Worm (Caenorhabditis elegans) whole organism, L4 larva: ENCODE results near the gene W09D6.1.

Experiments used
- F10B5.3 ChIP-seq: sonication (generic microtip); optimal IDR thresholded peaks from 2 replicates; lab custom pipeline; 2016; ENCODE audit warnings: mild to moderate bottlenecking, missing genetic modification characterization, missing compliant biosample characterization
- F37D6.2 ChIP-seq: sonication (generic microtip); optimal IDR thresholded peaks from 2 replicates; lab custom pipeline; 2016; ENCODE audit warnings: mild to moderate bottlenecking, missing genetic modification characterization, missing compliant biosample characterization
- F44E2.7 ChIP-seq: fragments of 200-800 bp; sonication (Bioruptor generic); IDR thresholded peaks from 2 replicates; pipeline ENCODE4 v2.1.2; 2022; ENCODE audit warnings: missing genetic modification characterization, missing compliant biosample characterization
- F49E8.2 ChIP-seq: sonication (generic microtip); optimal IDR thresholded peaks from 2 replicates; lab custom pipeline; 2016; ENCODE audit warnings: missing compliant biosample characterization, mild to moderate bottlenecking, missing genetic modification characterization, borderline replicate concordance
- Y105C5A.15 ChIP-seq: fragments of 200-800 bp; sonication (Bioruptor generic); IDR thresholded peaks from 2 replicates; pipeline ENCODE4 v1.3.6; 2022; ENCODE audit warnings: missing genetic modification characterization, missing compliant biosample characterization
- ZK546.5 ChIP-seq, 2 experiments: sonication (generic microtip); optimal IDR thresholded peaks; 2 replicates each; lab custom pipeline; 2017; ENCODE audit warnings: missing biosample characterization in 2 of 2, missing genetic modification characterization in 2 of 2
- aha-1 ChIP-seq: fragments of 150-350 bp; peaks from one replicate; lab custom pipeline; 2014; ENCODE audit warnings: missing biosample characterization, missing genetic modification characterization
- aly-2 ChIP-seq: sonication (generic microtip); optimal IDR thresholded peaks from 2 replicates; lab custom pipeline; 2018; ENCODE audit warnings: missing biosample characterization, missing genetic modification characterization
- ama-1 ChIP-seq: fragments of 150-350 bp; optimal IDR thresholded peaks from 2 replicates; lab custom pipeline; 2014; ENCODE audit warnings: inconsistent platforms, mixed read lengths
- ceh-32 ChIP-seq: sonication (generic microtip); optimal IDR thresholded peaks from 2 replicates; lab custom pipeline; 2016; ENCODE audit warnings: mild to moderate bottlenecking, missing genetic modification characterization, missing compliant biosample characterization; ENCODE audit not compliant: poor library complexity
- ceh-62 ChIP-seq: sonication (generic microtip); optimal IDR thresholded peaks from 2 replicates; lab custom pipeline; 2017; ENCODE audit warnings: missing biosample characterization, missing genetic modification characterization
- ceh-82 ChIP-seq: sonication (generic microtip); optimal IDR thresholded peaks from 2 replicates; lab custom pipeline; 2017; ENCODE audit warnings: missing biosample characterization, missing genetic modification characterization
- ctbp-1 ChIP-seq: fragments of 200-800 bp; sonication (Bioruptor generic); IDR thresholded peaks from 2 replicates; pipeline ENCODE4 v1.3.6; 2022; ENCODE audit warnings: missing genetic modification reagents, missing genetic modification characterization, missing compliant biosample characterization
- daf-16 ChIP-seq, 3 experiments: sonication (generic microtip); optimal IDR thresholded peaks; 2 replicates each; lab custom pipeline; 2016 to 2017; ENCODE audit warnings: missing genetic modification characterization in 3 of 3, missing genetic modification reagents in 3 of 3, mild to moderate bottlenecking in 2 of 3, missing compliant biosample characterization in 2 of 3, missing biosample characterization in 1 of 3, moderate library complexity in 1 of 3
- dpl-1 ChIP-seq: fragments of 150-350 bp; optimal IDR thresholded peaks from 2 replicates; lab custom pipeline; 2014; ENCODE audit warnings: missing biosample characterization, missing genetic modification reagents, missing genetic modification characterization
- dve-1 ChIP-seq: sonication (generic microtip); optimal IDR thresholded peaks from 2 replicates; lab custom pipeline; 2017; ENCODE audit warnings: antibody characterized with exemption, mild to moderate bottlenecking, missing genetic modification characterization, missing compliant biosample characterization; ENCODE audit not compliant: insufficient read depth
- gei-8 ChIP-seq: fragments of 200-800 bp; sonication (Bioruptor generic); optimal IDR thresholded peaks from 2 replicates; lab custom pipeline; 2018; ENCODE audit warnings: mild to moderate bottlenecking, missing genetic modification characterization, missing compliant biosample characterization
- hif-1 ChIP-seq, 2 experiments: sonication (generic microtip); optimal IDR thresholded peaks; 2 replicates each; lab custom pipeline; 2016 to 2017; ENCODE audit warnings: missing compliant biosample characterization in 2 of 2, missing genetic modification characterization in 2 of 2, missing genetic modification reagents in 2 of 2, missing genotype in 2 of 2, mild to moderate bottlenecking in 1 of 2
- hmg-1.1 ChIP-seq: fragments of 200-800 bp; sonication (Bioruptor generic); IDR thresholded peaks from 2 replicates; pipeline ENCODE4 v1.3.6; 2022; ENCODE audit warnings: missing genetic modification reagents, missing genetic modification characterization, missing compliant biosample characterization
- jun-1 ChIP-seq: fragments of 150-350 bp; optimal IDR thresholded peaks from 2 replicates; lab custom pipeline; 2014; ENCODE audit warnings: missing biosample characterization, missing genetic modification reagents, missing genetic modification characterization
- lin-13 ChIP-seq: fragments of 150-350 bp; optimal IDR thresholded peaks from 2 replicates; lab custom pipeline; 2014; ENCODE audit warnings: missing biosample characterization, missing genetic modification reagents, missing genetic modification characterization
- lin-15B ChIP-seq: fragments of 150-350 bp; sonication (generic microtip); optimal IDR thresholded peaks from 3 replicates; lab custom pipeline; 2014; ENCODE audit warnings: missing biosample characterization, missing genetic modification characterization
- mdt-29 ChIP-seq: fragments of 200-800 bp; sonication (Bioruptor generic); IDR thresholded peaks from 2 replicates; pipeline ENCODE4 v1.3.6; 2022; ENCODE audit warnings: missing genetic modification reagents, missing genetic modification characterization, missing compliant biosample characterization
- mxl-2 ChIP-seq: fragments of 200-800 bp; sonication (Bioruptor generic); conservative IDR thresholded peaks from 2 replicates; pipeline ENCODE4 v1.3.6; 2022; ENCODE audit warnings: missing genetic modification reagents, missing genetic modification characterization, missing compliant biosample characterization
- mxl-3 ChIP-seq: fragments of 200-800 bp; sonication (Bioruptor generic); optimal IDR thresholded peaks from 2 replicates; lab custom pipeline; 2018; ENCODE audit warnings: mild to moderate bottlenecking, missing genetic modification characterization, missing compliant biosample characterization
- nhr-237 ChIP-seq: sonication (generic microtip); optimal IDR thresholded peaks from 2 replicates; lab custom pipeline; 2017; ENCODE audit warnings: missing biosample characterization, missing genetic modification characterization
- nhr-25 ChIP-seq: sonication (generic microtip); optimal IDR thresholded peaks from 2 replicates; lab custom pipeline; 2017; ENCODE audit warnings: missing genetic modification characterization, mild to moderate bottlenecking, missing compliant biosample characterization, antibody characterized with exemption, moderate library complexity, borderline replicate concordance; ENCODE audit not compliant: insufficient read depth
- nhr-28 ChIP-seq: fragments of 150-350 bp; optimal IDR thresholded peaks from 2 replicates; lab custom pipeline; 2014; ENCODE audit warnings: missing biosample characterization, missing genetic modification characterization
- nhr-41 ChIP-seq: fragments of 200-800 bp; sonication (Bioruptor generic); IDR thresholded peaks from 2 replicates; pipeline ENCODE4 v1.3.6; 2022; ENCODE audit warnings: missing genetic modification reagents, missing genetic modification characterization, missing compliant biosample characterization
- nhr-76 ChIP-seq: fragments of 150-350 bp; optimal IDR thresholded peaks from 2 replicates; lab custom pipeline; 2014; ENCODE audit warnings: missing biosample characterization, missing genetic modification characterization
- nhr-77 ChIP-seq: fragments of 150-350 bp; optimal IDR thresholded peaks from 2 replicates; lab custom pipeline; 2014; ENCODE audit warnings: missing biosample characterization, missing genetic modification characterization
- pha-4 ChIP-seq, 2 experiments: fragments of 150-350 bp in 1 of 2; fragments of 200-800 bp in 1 of 2; sonication (Bioruptor generic) in 1 of 2; IDR thresholded peaks in 1 of 2; optimal IDR thresholded peaks in 1 of 2; 2 replicates each; pipeline versions ENCODE4 v1.3.6 to Lab custom; 2014 to 2022; ENCODE audit warnings: missing genetic modification characterization in 2 of 2, missing genetic modification reagents in 2 of 2, missing biosample characterization in 1 of 2, missing compliant biosample characterization in 1 of 2
- php-3 ChIP-seq: fragments of 200-800 bp; sonication (Bioruptor generic); IDR thresholded peaks from 2 replicates; pipeline ENCODE4 v1.3.6; 2022; ENCODE audit warnings: missing genetic modification reagents, missing genetic modification characterization, missing compliant biosample characterization
- saeg-2 ChIP-seq: fragments of 200-800 bp; sonication (Bioruptor generic); IDR thresholded peaks from 2 replicates; pipeline ENCODE4 v1.3.6; 2022; ENCODE audit warnings: missing genetic modification reagents, missing genetic modification characterization, missing compliant biosample characterization
- set-16 ChIP-seq: fragments of 200-800 bp; sonication (Bioruptor generic); IDR thresholded peaks from 2 replicates; pipeline ENCODE4 v1.3.6; 2022; ENCODE audit warnings: missing genetic modification reagents, missing genetic modification characterization, missing compliant biosample characterization
- snpc-1.2 ChIP-seq: fragments of 200-800 bp; sonication (Bioruptor generic); IDR thresholded peaks from 2 replicates; pipeline ENCODE4 v1.3.6; 2022; ENCODE audit warnings: missing genetic modification reagents, missing genetic modification characterization, missing compliant biosample characterization
- tag-97 ChIP-seq: fragments of 200-800 bp; sonication (Bioruptor generic); IDR thresholded peaks from 2 replicates; pipeline ENCODE4 v1.3.6; 2022; ENCODE audit warnings: missing genetic modification characterization, missing compliant biosample characterization
- tra-1 ChIP-seq: fragments of 200-800 bp; sonication (Bioruptor generic); IDR thresholded peaks from 2 replicates; pipeline ENCODE4 v1.3.6; 2022; ENCODE audit warnings: missing genetic modification reagents, missing genetic modification characterization, missing compliant biosample characterization
- unc-39 ChIP-seq: sonication (generic microtip); optimal IDR thresholded peaks from 2 replicates; lab custom pipeline; 2017; ENCODE audit warnings: missing biosample characterization, missing genetic modification characterization
- unc-62 ChIP-seq, 3 experiments: fragments of 150-350 bp in 1 of 3; sonication (generic microtip); optimal IDR thresholded peaks in 2 of 3; peaks in 1 of 3; 1 replicate in 1 of 3; 2 replicates in 2 of 3; lab custom pipeline; 2014 to 2017; ENCODE audit warnings: missing biosample characterization in 3 of 3, missing genetic modification characterization in 3 of 3, missing genetic modification reagents in 3 of 3, missing genotype in 1 of 3
- vab-7 ChIP-seq: fragments of 200-800 bp; sonication (Bioruptor generic); IDR thresholded peaks from 2 replicates; pipeline ENCODE4 v1.3.6; 2022; ENCODE audit warnings: missing genetic modification reagents, missing genetic modification characterization, missing compliant biosample characterization
- zag-1 ChIP-seq: fragments of 150-350 bp; optimal IDR thresholded peaks from 2 replicates; lab custom pipeline; 2014; ENCODE audit warnings: missing biosample characterization, missing genetic modification characterization
- ztf-7 ChIP-seq: fragments of 150-350 bp; optimal IDR thresholded peaks from 2 replicates; lab custom pipeline; 2014; ENCODE audit warnings: missing biosample characterization, missing genetic modification characterization

The W09D6.1 gene

DNA sequence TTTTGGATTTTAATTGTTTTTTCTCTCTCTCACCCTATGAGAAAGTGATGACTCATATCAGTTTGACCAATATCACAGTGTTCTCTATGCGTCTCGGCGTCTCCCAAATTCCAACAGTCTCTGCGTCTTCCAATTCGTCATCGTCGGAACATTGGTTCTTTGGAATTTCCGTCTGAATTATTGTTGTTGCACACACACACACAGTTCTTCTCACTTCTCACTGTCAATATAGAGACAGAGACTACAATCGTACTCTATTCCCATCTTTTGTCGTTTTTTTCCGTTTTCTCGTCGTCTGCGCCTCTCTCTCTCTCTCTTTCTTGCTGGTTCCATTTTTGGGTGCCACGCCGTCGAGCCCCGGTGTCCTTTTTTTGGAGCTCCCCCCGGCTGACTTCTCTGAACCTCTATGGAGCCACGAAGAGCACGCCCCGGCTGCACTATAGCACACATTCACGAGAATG, 18.0 kb upstream of the W09D6.1 start (continued):
- no peak for TF ChIP-seq tra-1 (GFP tag; lab: Robert Waterston, UW)
- TF ChIP-seq mxl-3 (GFP tag; lab: Kevin White, UChicago) = no peak
- TF ChIP-seq nhr-77 (tag; lab: Kevin White, UChicago) = peak; percentile 55
- TF ChIP-seq jun-1 = peak; percentile 63
- TF ChIP-seq vab-7 (GFP tag; lab: Robert Waterston, UW) = no peak
- no peak for TF ChIP-seq dpl-1 (GFP tag; lab: Kevin White, UChicago)
- TF ChIP-seq ama-1 (lab: Kevin White, UChicago) = no peak
- no peak for TF ChIP-seq snpc-1.2 (GFP tag; lab: Robert Waterston, UW)
- TF ChIP-seq F49E8.2 = no peak
- TF ChIP-seq mxl-2 (GFP tag; lab: Robert Waterston, UW) = no peak
- TF ChIP-seq php-3 (GFP tag; lab: Robert Waterston, UW) = no peak
- no peak for TF ChIP-seq ceh-62 (tag; lab: Kevin White, UChicago)
- TF ChIP-seq nhr-28 (tag; lab: Kevin White, UChicago) = peak; percentile 96
- no peak for TF ChIP-seq nhr-25 (tag; lab: Kevin White, UChicago)
- no peak for TF ChIP-seq lin-15B (tag; lab: Kevin White, UChicago)
- no peak for TF ChIP-seq ZK546.5 (tag; optimal IDR thresholded peaks at IDR 0.05; lab: Kevin White, UChicago)
- no peak for TF ChIP-seq unc-39 (tag; lab: Kevin White, UChicago)
- TF ChIP-seq, all 104 proteins: peak for 21

DNA sequence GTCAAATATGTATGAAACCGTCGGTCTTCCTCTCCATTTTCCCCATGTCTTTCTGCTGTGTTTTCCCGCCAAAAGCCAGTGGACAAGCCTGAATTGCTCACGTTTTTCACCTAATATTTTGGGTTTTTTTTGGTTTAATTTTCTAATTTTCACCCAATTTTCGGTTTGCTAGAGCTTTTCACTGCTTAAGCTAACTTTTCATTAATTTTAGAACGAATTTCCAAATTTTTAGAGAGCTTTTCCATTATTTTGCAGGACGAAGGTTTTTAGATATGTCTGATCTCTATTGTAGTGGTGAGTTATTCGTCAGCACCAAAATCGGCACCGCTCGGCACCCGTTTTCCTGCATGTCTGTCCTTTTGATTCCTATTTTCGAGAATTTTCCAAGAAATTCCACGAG, 15.1 kb upstream of the W09D6.1 start:
- TF ChIP-seq aly-2 (tag; lab: Kevin White, UChicago) (no peak), aha-1 (tag; lab: Kevin White, UChicago) (peak; percentile 91)
- TF ChIP-seq, all 104 proteins: peak for 1

DNA sequence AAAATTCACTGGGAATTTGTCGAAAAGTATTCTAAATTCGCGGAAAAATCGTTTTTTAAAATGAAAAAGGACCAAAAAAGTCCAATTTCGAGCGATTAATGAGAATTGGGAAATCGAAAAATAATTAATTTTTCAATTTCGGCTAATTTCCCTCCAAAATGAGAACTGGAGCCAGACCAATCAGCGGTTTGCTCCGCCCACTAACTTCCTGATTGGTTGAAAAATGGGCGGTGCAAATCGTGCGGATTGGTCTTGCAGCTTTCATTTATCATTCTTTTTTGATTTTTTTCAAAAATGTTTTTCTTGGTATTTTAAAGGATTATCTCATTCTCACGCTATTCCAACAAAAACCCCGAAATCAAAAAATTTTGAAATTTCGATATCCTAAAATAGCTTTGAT, 14.6 kb upstream of the W09D6.1 start:
- TF ChIP-seq tag-97 (GFP tag; lab: Robert Waterston, UW) (no peak), hmg-1.1 (GFP tag; lab: Robert Waterston, UW) (no peak), ceh-82 (tag; lab: Kevin White, UChicago) (no peak), mxl-3 (GFP tag; lab: Kevin White, UChicago) (no peak), Y105C5A.15 (GFP tag; lab: Robert Waterston, UW) (no peak), F37D6.2 (tag; lab: Kevin White, UChicago) (no peak), dve-1 (tag; lab: Kevin White, UChicago) (no peak), nhr-41 (no peak), pha-4 (GFP tag; IDR thresholded peaks at IDR 0.05; lab: Robert Waterston, UW) (no peak), pha-4 (tag; optimal IDR thresholded peaks at IDR 0.05; lab: Kevin White, UChicago) (no peak), zag-1 (tag; lab: Kevin White, UChicago) (no peak), saeg-2 (GFP tag; lab: Robert Waterston, UW) (no peak), nhr-237 (no peak), lin-13 (no peak), mxl-2 (GFP tag; lab: Robert Waterston, UW) (no peak), tra-1 (GFP tag; lab: Robert Waterston, UW) (no peak), F44E2.7 (GFP tag; lab: Robert Waterston, UW) (no peak), nhr-28 (tag; lab: Kevin White, UChicago) (no peak)

DNA sequence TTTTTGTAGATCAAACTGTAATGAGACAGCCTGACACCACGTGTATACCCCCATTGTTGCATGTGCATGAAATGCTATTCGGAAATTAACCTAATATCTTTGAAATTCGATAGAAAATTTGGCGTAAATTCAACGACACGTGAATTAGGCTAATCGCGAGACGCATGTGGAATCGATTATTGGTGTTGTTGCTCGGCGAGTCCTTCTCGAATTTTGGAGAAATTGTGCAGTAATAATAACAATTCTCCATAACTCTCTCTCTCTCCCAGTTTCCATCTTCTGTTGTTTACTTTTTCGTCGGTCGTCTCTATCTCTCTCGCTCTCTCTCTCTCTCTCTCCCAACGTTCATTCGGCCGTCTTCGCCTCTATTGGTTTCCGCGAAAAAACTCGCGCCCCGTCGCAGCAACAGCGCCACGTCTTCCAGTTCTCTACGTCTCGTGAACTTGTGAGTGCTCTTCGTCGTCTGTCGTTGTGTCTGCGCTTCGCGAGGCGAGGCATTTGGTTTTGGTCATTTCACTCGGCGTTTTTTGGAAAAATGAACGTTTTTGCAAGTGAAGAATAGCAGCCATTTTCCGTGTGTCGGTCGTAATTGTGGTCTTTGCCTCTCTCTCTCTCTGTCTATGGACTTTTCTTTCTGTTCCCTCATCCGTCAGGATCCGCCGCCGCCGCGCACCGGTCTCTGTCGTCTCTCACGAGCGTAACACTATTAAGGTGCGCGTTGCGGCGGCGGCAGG, 14.0 kb upstream of the W09D6.1 start:
- no peak for TF ChIP-seq aly-2 (tag; lab: Kevin White, UChicago)
- no peak for TF ChIP-seq gei-8 (GFP tag; lab: Kevin White, UChicago)
- no peak for TF ChIP-seq nhr-76 (tag; lab: Kevin White, UChicago)
- TF ChIP-seq daf-16 (GFP tag; optimal IDR thresholded peaks at IDR 0.05; lab: Kevin White, UChicago) = no peak
- TF ChIP-seq daf-16 (tag; optimal IDR thresholded peaks at IDR 0.05; lab: Kevin White, UChicago) = peak; percentile 52
- TF ChIP-seq mdt-29 (GFP tag; lab: Robert Waterston, UW) = no peak
- TF ChIP-seq unc-62 (GFP tag; optimal IDR thresholded peaks at IDR 0.05 in 1 of 2; lab: Kevin White, UChicago) = peak in 1 of 2 experiments; percentile 83
- TF ChIP-seq unc-62 (tag; optimal IDR thresholded peaks at IDR 0.05; lab: Kevin White, UChicago) = no peak
- no peak for TF ChIP-seq F10B5.3
- no peak for TF ChIP-seq Y105C5A.15 (GFP tag; lab: Robert Waterston, UW)
- peak in 1 of 2 experiments; percentile 50 for TF ChIP-seq hif-1 (tag; optimal IDR thresholded peaks at IDR 0.05; lab: Kevin White, UChicago)
- no peak for TF ChIP-seq ztf-7 (tag; lab: Kevin White, UChicago)
- TF ChIP-seq set-16 = peak; percentile 69
- no peak for TF ChIP-seq vab-7 (GFP tag; lab: Robert Waterston, UW)
- peak; percentile 19 for TF ChIP-seq ceh-32 (tag; lab: Kevin White, UChicago)
- TF ChIP-seq ctbp-1 (GFP tag; lab: Robert Waterston, UW) = peak; percentile 70
